Fruit fly (Drosophila melanogaster) whole organism, embryonic: Measurements from ENCODE around the gene gry.

Source experiments
- Ada2b ChIP-seq: fragments of 200-800 bp; sonication (Bioruptor generic); IDR thresholded peaks from 2 replicates; pipeline ENCODE4 v1.3.6; 2022; ENCODE audit warnings: missing biosample characterization, missing genetic modification characterization
- Atf-2 ChIP-seq: fragments of 200-800 bp; sonication (Bioruptor generic); optimal IDR thresholded peaks from 2 replicates; lab custom pipeline; 2016; ENCODE audit warnings: missing biosample characterization, missing genetic modification characterization
- Awh ChIP-seq: fragments of 200-800 bp; sonication (Bioruptor generic); IDR thresholded peaks from 2 replicates; pipeline ENCODE4, ENCODE4 v1.3.6; 2022; ENCODE audit warnings: missing biosample characterization, missing genetic modification characterization
- CG10274 ChIP-seq: fragments of 200-800 bp; sonication (Bioruptor generic); optimal IDR thresholded peaks from 3 replicates; lab custom pipeline; 2017; ENCODE audit warnings: missing biosample characterization, mild to moderate bottlenecking, missing genetic modification characterization
- CG11093 ChIP-seq: fragments of 200-800 bp; sonication (Bioruptor generic); IDR thresholded peaks from 3 replicates; pipeline ENCODE4 v1.3.6; 2022; ENCODE audit warnings: missing biosample characterization, missing genetic modification characterization
- CG13296 ChIP-seq: fragments of 200-800 bp; sonication (Bioruptor generic); optimal IDR thresholded peaks from 3 replicates; lab custom pipeline; 2018; ENCODE audit warnings: missing biosample characterization, mild to moderate bottlenecking, missing genetic modification characterization
- CG15073 ChIP-seq: fragments of 200-800 bp; sonication (Bioruptor generic); optimal IDR thresholded peaks from 2 replicates; lab custom pipeline; 2016; ENCODE audit warnings: missing biosample characterization, missing genetic modification characterization
- CG17328 ChIP-seq: fragments of 200-800 bp; sonication (Bioruptor generic); IDR thresholded peaks from 2 replicates; pipeline ENCODE4 v1.3.6; 2022; ENCODE audit warnings: missing biosample characterization, missing genetic modification characterization
- CG17612 ChIP-seq: fragments of 200-800 bp; sonication (Bioruptor generic); IDR thresholded peaks from 2 replicates; pipeline ENCODE4 v1.3.6; 2022; ENCODE audit warnings: missing biosample characterization, missing genetic modification characterization
- CG2199 ChIP-seq: fragments of 200-800 bp; sonication (Bioruptor generic); IDR thresholded peaks from 3 replicates; pipeline ENCODE4 v1.3.6; 2022; ENCODE audit warnings: missing biosample characterization, missing genetic modification characterization
- CG2712 ChIP-seq: fragments of 200-800 bp; optimal IDR thresholded peaks from 3 replicates; lab custom pipeline; 2019; ENCODE audit warnings: missing biosample characterization, mild to moderate bottlenecking, missing genetic modification characterization, moderate library complexity
- CG32767 ChIP-seq: fragments of 200-800 bp; sonication (Bioruptor generic); IDR thresholded peaks from 2 replicates; pipeline ENCODE4 v1.3.6; 2022; ENCODE audit warnings: missing biosample characterization, missing genetic modification characterization
- CG34224 ChIP-seq: fragments of 200-800 bp; sonication (Bioruptor generic); IDR thresholded peaks from 3 replicates; pipeline ENCODE4 v1.3.6; 2022; ENCODE audit warnings: missing biosample characterization, missing genetic modification characterization; ENCODE audit not compliant: partially characterized antibody
- CG34422 ChIP-seq: fragments of 200-800 bp; sonication (Bioruptor generic); IDR thresholded peaks from 3 replicates; pipeline ENCODE4 v1.3.6; 2022; ENCODE audit warnings: missing biosample characterization, missing genetic modification characterization
- CG9932 ChIP-seq: fragments of 200-800 bp; sonication (Bioruptor generic); IDR thresholded peaks from 2 replicates; pipeline ENCODE4 v1.3.6; 2022; ENCODE audit warnings: missing biosample characterization, missing genetic modification characterization
- D19A ChIP-seq: fragments of 200-800 bp; optimal IDR thresholded peaks from 3 replicates; lab custom pipeline; 2019; ENCODE audit warnings: missing biosample characterization, mild to moderate bottlenecking, missing genetic modification characterization, moderate library complexity
- Dfd ChIP-seq, 2 experiments: fragments of >200 bp; optimal IDR thresholded peaks; 2 replicates each; lab custom pipeline; 2017; ENCODE audit warnings: missing biosample characterization in 2 of 2, missing genetic modification characterization in 2 of 2
- Dref ChIP-seq: fragments of 200-800 bp; sonication (Bioruptor generic); IDR thresholded peaks from 2 replicates; pipeline ENCODE4 v1.3.6; 2022; ENCODE audit warnings: missing biosample characterization, missing genetic modification characterization
- Fer2 ChIP-seq: fragments of 200-800 bp; sonication (Bioruptor generic); optimal IDR thresholded peaks from 2 replicates; lab custom pipeline; 2018; ENCODE audit warnings: missing biosample characterization, mild to moderate bottlenecking, missing genetic modification characterization, moderate library complexity
- H15 ChIP-seq: fragments of 200-800 bp; sonication (Bioruptor generic); IDR thresholded peaks from 3 replicates; pipeline ENCODE4 v1.3.6; 2022; ENCODE audit warnings: missing biosample characterization, missing genetic modification characterization
- Hey ChIP-seq: fragments of 200-800 bp; sonication (Bioruptor generic); optimal IDR thresholded peaks from 3 replicates; lab custom pipeline; 2018; ENCODE audit warnings: missing biosample characterization, mild to moderate bottlenecking, missing genetic modification characterization
- Med ChIP-seq: fragments of 200-800 bp; sonication (Bioruptor generic); peaks from one replicate; lab custom pipeline; 2016; ENCODE audit warnings: missing biosample characterization, missing genetic modification characterization, mild to moderate bottlenecking, inconsistent platforms, moderate library complexity
- Mrtf ChIP-seq: fragments of 200-800 bp; sonication (Bioruptor generic); IDR thresholded peaks from 3 replicates; pipeline ENCODE4 v1.3.6; 2022; ENCODE audit warnings: missing biosample characterization, missing genetic modification characterization
- Neu2 ChIP-seq: fragments of 200-800 bp; sonication (Bioruptor generic); optimal IDR thresholded peaks from 3 replicates; lab custom pipeline; 2016; ENCODE audit warnings: missing biosample characterization, missing genetic modification characterization, borderline replicate concordance
- Side ChIP-seq: fragments of 200-800 bp; sonication (Bioruptor generic); optimal IDR thresholded peaks from 2 replicates; lab custom pipeline; 2016; ENCODE audit warnings: missing biosample characterization, missing genetic modification characterization
- ab ChIP-seq: fragments of 200-800 bp; sonication (Bioruptor generic); optimal IDR thresholded peaks from 2 replicates; lab custom pipeline; 2016; ENCODE audit warnings: missing biosample characterization, missing genetic modification characterization
- ase ChIP-seq: fragments of 200-800 bp; sonication (Bioruptor generic); IDR thresholded peaks from 3 replicates; pipeline ENCODE4 v1.3.6; 2022; ENCODE audit warnings: missing biosample characterization, missing genetic modification characterization
- cato ChIP-seq: fragments of 200-800 bp; sonication (Bioruptor generic); optimal IDR thresholded peaks from 2 replicates; lab custom pipeline; 2016; ENCODE audit warnings: missing biosample characterization, missing genetic modification characterization, borderline replicate concordance
- ci ChIP-seq: fragments of 200-800 bp; sonication (Bioruptor generic); IDR thresholded peaks from 3 replicates; pipeline ENCODE4 v1.3.6; 2022; ENCODE audit warnings: missing biosample characterization, missing genetic modification characterization
- dpn ChIP-seq, 2 experiments: fragments of 200-800 bp; sonication (Bioruptor generic); optimal IDR thresholded peaks; 3 replicates each; lab custom pipeline; 2016; ENCODE audit warnings: missing biosample characterization in 2 of 2, missing genetic modification characterization in 2 of 2
- ems ChIP-seq: fragments of 200-800 bp; sonication (Bioruptor generic); optimal IDR thresholded peaks from 3 replicates; lab custom pipeline; 2016; ENCODE audit warnings: missing biosample characterization, missing genetic modification characterization
- fd64A ChIP-seq: fragments of 200-800 bp; sonication (Bioruptor generic); optimal IDR thresholded peaks from 3 replicates; lab custom pipeline; 2018; ENCODE audit warnings: missing biosample characterization, mild to moderate bottlenecking, missing genetic modification characterization
- gce ChIP-seq: fragments of 200-800 bp; sonication (Bioruptor generic); IDR thresholded peaks from 3 replicates; pipeline ENCODE4 v1.3.6; 2022; ENCODE audit warnings: missing biosample characterization, missing genetic modification characterization
- gsb-n ChIP-seq: fragments of 200-800 bp; sonication (Bioruptor generic); optimal IDR thresholded peaks from 3 replicates; lab custom pipeline; 2018; ENCODE audit warnings: missing biosample characterization, mild to moderate bottlenecking, missing genetic modification characterization
- luna ChIP-seq: fragments of 200-800 bp; sonication (Bioruptor generic); optimal IDR thresholded peaks from 2 replicates; lab custom pipeline; 2016; ENCODE audit warnings: missing biosample characterization, missing genetic modification characterization
- maf-S ChIP-seq: fragments of 200-800 bp; sonication (Bioruptor generic); optimal IDR thresholded peaks from 2 replicates; lab custom pipeline; 2016; ENCODE audit warnings: missing biosample characterization, missing genetic modification characterization
- nmo ChIP-seq: fragments of 200-800 bp; sonication (Bioruptor generic); optimal IDR thresholded peaks from 2 replicates; lab custom pipeline; 2018; ENCODE audit warnings: missing biosample characterization, mild to moderate bottlenecking, missing genetic modification characterization, moderate library complexity
- otp ChIP-seq: fragments of 200-800 bp; sonication (Bioruptor generic); IDR thresholded peaks from 3 replicates; pipeline ENCODE4, ENCODE4 v1.3.6; 2022; ENCODE audit warnings: missing biosample characterization, missing genetic modification characterization
- pb ChIP-seq: fragments of 200-800 bp; sonication (Bioruptor generic); optimal IDR thresholded peaks from 3 replicates; lab custom pipeline; 2016; ENCODE audit warnings: missing biosample characterization, missing genetic modification characterization
- peb ChIP-seq: fragments of 200-800 bp; sonication (Bioruptor generic); IDR thresholded peaks from 2 replicates; pipeline ENCODE4 v1.3.6; 2022; ENCODE audit warnings: missing biosample characterization, missing genetic modification characterization
- pzg ChIP-seq: fragments of 200-800 bp; sonication (Bioruptor generic); optimal IDR thresholded peaks from 3 replicates; lab custom pipeline; 2018; ENCODE audit warnings: missing biosample characterization, mild to moderate bottlenecking, missing genetic modification characterization, moderate library complexity
- rib ChIP-seq: fragments of 200-800 bp; sonication (Bioruptor generic); IDR thresholded peaks from 2 replicates; pipeline ENCODE4 v1.3.6; 2022; ENCODE audit warnings: missing biosample characterization, missing genetic modification characterization
- sug ChIP-seq: fragments of 200-800 bp; optimal IDR thresholded peaks from 2 replicates; lab custom pipeline; 2019; ENCODE audit warnings: missing biosample characterization, mild to moderate bottlenecking, missing genetic modification characterization, moderate library complexity
- trem ChIP-seq: fragments of 200-800 bp; optimal IDR thresholded peaks from 3 replicates; lab custom pipeline; 2019; ENCODE audit warnings: missing biosample characterization, mild to moderate bottlenecking, missing genetic modification characterization, moderate library complexity
- tup ChIP-seq: fragments of 200-800 bp; sonication (Bioruptor generic); optimal IDR thresholded peaks from 2 replicates; lab custom pipeline; 2016; ENCODE audit warnings: missing biosample characterization, mild to moderate bottlenecking, missing genetic modification characterization, moderate library complexity
- vnd ChIP-seq: fragments of 200-800 bp; sonication (Bioruptor generic); IDR thresholded peaks from 3 replicates; pipeline ENCODE4 v1.3.6; 2022; ENCODE audit warnings: missing biosample characterization, missing genetic modification characterization; ENCODE audit not compliant: partially characterized antibody
- wek ChIP-seq: fragments of 200-800 bp; sonication (Bioruptor generic); optimal IDR thresholded peaks from 3 replicates; lab custom pipeline; 2018; ENCODE audit warnings: missing biosample characterization, mild to moderate bottlenecking, missing genetic modification characterization, moderate library complexity
- zen ChIP-seq: fragments of 200-800 bp; sonication (Bioruptor generic); optimal IDR thresholded peaks from 3 replicates; lab custom pipeline; 2018; ENCODE audit warnings: missing biosample characterization, mild to moderate bottlenecking, missing genetic modification characterization, moderate library complexity
- zfh1 ChIP-seq: fragments of 200-800 bp; sonication (Bioruptor generic); IDR thresholded peaks from 3 replicates; pipeline ENCODE4 v1.3.6; 2022; ENCODE audit warnings: missing biosample characterization, missing genetic modification characterization

gry gene

DNA sequence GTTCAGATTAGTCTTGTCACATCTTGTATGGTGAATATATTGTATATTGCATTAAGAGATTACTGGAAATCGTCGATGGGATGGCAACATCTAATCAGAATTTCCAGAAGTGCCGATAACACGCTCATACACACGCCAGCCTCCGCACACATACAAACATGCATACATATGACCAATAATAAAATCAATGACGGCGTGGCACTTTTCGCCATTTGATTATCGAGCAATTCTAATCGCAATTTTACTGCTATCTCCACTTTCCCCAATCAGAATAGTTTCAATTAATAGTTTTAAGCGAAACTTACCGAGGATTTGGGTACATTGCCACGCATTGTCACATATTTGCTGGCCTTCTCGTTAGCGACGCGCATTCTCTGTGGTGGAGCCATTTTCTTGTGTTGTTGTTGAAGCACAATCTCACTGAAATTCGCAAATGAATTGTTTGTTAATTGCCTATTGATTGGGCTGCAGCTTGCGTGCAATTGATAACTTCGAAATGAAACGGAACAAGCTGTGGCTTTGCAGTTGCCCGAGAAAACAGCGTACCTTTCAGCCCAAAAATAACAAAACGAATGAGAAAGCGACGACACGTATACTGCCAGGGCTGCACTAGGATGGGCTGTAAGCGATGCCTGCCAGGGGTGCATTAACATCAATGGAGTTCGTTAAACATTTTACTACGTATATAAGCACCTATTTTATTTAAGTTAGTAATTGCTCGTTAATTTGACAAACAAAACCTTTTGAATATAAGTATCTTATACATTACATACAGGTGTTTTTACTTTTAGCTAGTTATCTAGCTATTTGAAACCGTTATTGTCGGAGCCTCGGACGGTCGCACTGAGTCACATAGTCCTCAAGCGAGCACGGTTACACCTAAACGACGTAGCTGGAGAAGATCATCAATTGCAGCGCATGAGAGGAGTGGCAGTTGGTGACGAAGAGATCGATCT, at the start of gene gry, which contains the start of gene CG32276 (continued):
- no peak for TF ChIP-seq CG15073 (GFP tag; lab: Kevin White, UChicago)
- TF ChIP-seq Dref (GFP tag; lab: Robert Waterston, UW): 0 out of 2 replicates have a peak, but pooled peaks have one; percentile 39
- peak; percentile 65 for TF ChIP-seq CG13296 (GFP tag; lab: Kevin White, UChicago)
- peak; percentile 88 for TF ChIP-seq CG9932 (GFP tag; lab: Robert Waterston, UW)
- no peak for TF ChIP-seq rib
- TF ChIP-seq Ada2b (GFP tag; lab: Robert Waterston, UW): peak; percentile 72
- TF ChIP-seq otp: peak; percentile 54; the same call in 1 of the 3 replicates
- TF ChIP-seq D19A: no peak
- no peak for TF ChIP-seq Dfd (GFP tag; optimal IDR thresholded peaks at IDR 0.05; lab: Kevin White, UChicago)
- TF ChIP-seq Side (GFP tag; lab: Kevin White, UChicago): peak; percentile 86
- TF ChIP-seq H15: peak; percentile 63; the same call in 2 of the 3 replicates
- peak; percentile 83 for TF ChIP-seq ems (GFP tag; lab: Kevin White, UChicago)
- TF ChIP-seq zen (tag; lab: Kevin White, UChicago): peak; percentile 69
- TF ChIP-seq gsb-n (tag; lab: Kevin White, UChicago): no peak
- TF ChIP-seq sug (tag; lab: Kevin White, UChicago): no peak
- peak; percentile 67; the same call in 2 of the 3 replicates for TF ChIP-seq zfh1 (GFP tag; lab: Robert Waterston, UW)
- peak; percentile 64 for TF ChIP-seq CG32767 (GFP tag; lab: Robert Waterston, UW)
- no peak for TF ChIP-seq Hey (tag; lab: Kevin White, UChicago)
- TF ChIP-seq gce (GFP tag; lab: Robert Waterston, UW): no peak
- TF ChIP-seq Med (GFP tag; lab: Kevin White, UChicago): peak; percentile 97
- TF ChIP-seq CG34224 (GFP tag; lab: Robert Waterston, UW): no peak; the same call in 2 of the 3 replicates
- peak; percentile 73 for TF ChIP-seq CG34422 (GFP tag; lab: Robert Waterston, UW)
- TF ChIP-seq CG10274 (GFP tag; lab: Kevin White, UChicago): no peak
- TF ChIP-seq CG2712: peak; percentile 85
- TF ChIP-seq pb (GFP tag; lab: Kevin White, UChicago): peak; percentile 36
- no peak for TF ChIP-seq fd64A (GFP tag; lab: Kevin White, UChicago)
- no peak for TF ChIP-seq CG17612 (GFP tag; lab: Robert Waterston, UW)
- TF ChIP-seq vnd (GFP tag; lab: Robert Waterston, UW): no peak
- TF ChIP-seq cato (GFP tag; lab: Kevin White, UChicago): peak; percentile 60
- TF ChIP-seq Mrtf (GFP tag; lab: Robert Waterston, UW): no peak
- TF ChIP-seq Awh (GFP tag; lab: Robert Waterston, UW): no peak
- peak; percentile 66; the same call in 2 of the 3 replicates for TF ChIP-seq ci (GFP tag; lab: Robert Waterston, UW)
- peak; percentile 84 for TF ChIP-seq nmo (GFP tag; lab: Kevin White, UChicago)
- peak; percentile 93 for TF ChIP-seq pzg (GFP tag; lab: Kevin White, UChicago)
- TF ChIP-seq tup: peak; percentile 63
- peak; percentile 65; the same call in 2 of the 3 replicates for TF ChIP-seq CG11093 (GFP tag; lab: Robert Waterston, UW)
- TF ChIP-seq CG2199: 0 out of 3 replicates have a peak, but pooled peaks have one; percentile 32
- TF ChIP-seq ab (GFP tag; lab: Kevin White, UChicago): peak; percentile 52
- TF ChIP-seq CG17328 (GFP tag; lab: Robert Waterston, UW): peak; percentile 78
- TF ChIP-seq peb: no peak
- TF ChIP-seq Atf-2 (GFP tag; lab: Kevin White, UChicago): peak; percentile 81
- peak; percentile 82 for TF ChIP-seq maf-S (GFP tag; lab: Kevin White, UChicago)
- TF ChIP-seq dpn (GFP tag; optimal IDR thresholded peaks at IDR 0.05; lab: Kevin White, UChicago): peak; percentile 76 to 81
- no peak for TF ChIP-seq Neu2 (GFP tag; lab: Kevin White, UChicago)
- no peak for TF ChIP-seq luna (GFP tag; lab: Kevin White, UChicago)
- TF ChIP-seq trem (tag; lab: Kevin White, UChicago): peak; percentile 91
- TF ChIP-seq Fer2 (tag; lab: Kevin White, UChicago): peak; percentile 42
- peak; percentile 80 for TF ChIP-seq wek (GFP tag; lab: Kevin White, UChicago)
- peak; percentile 58; the same call in 1 of the 3 replicates for TF ChIP-seq ase
